Fruit fly (Drosophila melanogaster) whole organism, embryonic: ENCODE measurements around the gene AP-1-2beta.

Source experiments
- Dek ChIP-seq: fragments of 200-800 bp; sonication (Bioruptor generic); optimal IDR thresholded peaks from 3 replicates; lab custom pipeline; 2019; ENCODE audit warnings: missing biosample characterization, mild to moderate bottlenecking, missing genetic modification characterization, moderate library complexity
- Elba2 ChIP-seq: fragments of 200-800 bp; sonication (Bioruptor generic); optimal IDR thresholded peaks from 3 replicates; lab custom pipeline; 2016; ENCODE audit warnings: missing biosample characterization, missing genetic modification characterization
- az2 ChIP-seq: fragments of 200-800 bp; sonication (Bioruptor generic); optimal IDR thresholded peaks from 3 replicates; lab custom pipeline; 2016; ENCODE audit warnings: missing biosample characterization, missing genetic modification characterization
- dimm ChIP-seq: fragments of 200-800 bp; sonication (Bioruptor generic); IDR thresholded peaks from 2 replicates; pipeline ENCODE4 v1.3.6; 2022; ENCODE audit warnings: missing biosample characterization, missing genetic modification characterization

DNA sequence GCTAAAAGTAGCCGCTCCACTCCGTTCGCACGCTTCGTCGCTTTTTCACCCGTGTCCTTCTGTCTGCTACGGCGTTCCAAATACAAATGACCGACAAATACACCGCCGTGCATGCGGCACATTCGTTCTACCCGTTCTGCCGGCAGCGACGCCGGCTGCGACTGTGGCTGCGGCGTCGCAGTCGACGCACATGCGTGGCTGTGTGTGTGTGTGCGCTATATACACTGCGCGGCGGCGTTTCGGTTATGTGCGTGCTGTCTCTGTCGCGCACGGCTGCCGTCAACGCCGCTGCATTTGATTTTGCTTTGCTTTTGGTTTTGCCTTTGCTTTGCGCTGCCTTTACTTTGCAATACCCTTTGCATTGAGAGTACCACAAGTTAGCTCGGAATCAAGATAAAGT, 52.7 kb downstream of the AP-1-2beta start, which contains the start of gene zld:
- TF ChIP-seq Dek (tag; lab: Kevin White, UChicago), result no peak
- TF ChIP-seq dimm (GFP tag; lab: Robert Waterston, UW), result no peak
- TF ChIP-seq Elba2 (GFP tag; lab: Kevin White, UChicago), result no peak
- no peak for TF ChIP-seq az2 (GFP tag; lab: Kevin White, UChicago)
